Worm (Caenorhabditis elegans) whole organism, late embryonic: Measurements from ENCODE around the gene pals-22.

Experiments
- hlh-6 ChIP-seq: sonication (generic microtip); optimal IDR thresholded peaks from 2 replicates; lab custom pipeline; 2016; ENCODE audit warnings: missing genotype, missing genetic modification characterization, missing compliant biosample characterization
- madf-2 ChIP-seq: sonication (generic microtip); optimal IDR thresholded peaks from 2 replicates; lab custom pipeline; 2017; ENCODE audit warnings: missing genetic modification characterization, missing compliant biosample characterization
- pat-9 ChIP-seq: fragments of 200-800 bp; sonication (Bioruptor generic); optimal IDR thresholded peaks from 2 replicates; lab custom pipeline; 2018; ENCODE audit warnings: mild to moderate bottlenecking, missing genetic modification characterization, moderate library complexity, missing compliant biosample characterization

- TF ChIP-seq madf-2 (tag; lab: Kevin White, UChicago) (no peak), pat-9 (tag; lab: Kevin White, UChicago) (no peak), hlh-6 (no peak)
Measured at ce11 chrIII:165390-165789, 33.2 kb downstream of the pals-22 start, which contains the start of gene F40G9.7.
